Worm (Caenorhabditis elegans): Measurements from ENCODE around the gene spig-7.

- TF ChIP-seq snpc-4 (tag; optimal IDR thresholded peaks at IDR 0.05) (no peak), ceh-16 (tag; optimal IDR thresholded peaks at IDR 0.05) (no peak), ztf-4 (tag; optimal IDR thresholded peaks at IDR 0.05) (no peak)
Measured at ce11 chrV:1468905-1469304, 25.7 kb upstream of the spig-7 start.

Data from whole organism, L2 larva.